Worm (Caenorhabditis elegans) whole organism, young adult: ENCODE data around the gene unc-76.
A peak's percentile ranks its signal among the peaks of the same experiment; 100 is the strongest.

Experiments
- B0019.2 ChIP-seq: fragments of 200-800 bp; sonication (Bioruptor generic); conservative IDR thresholded peaks from 2 replicates; pipeline ENCODE4 v1.3.6; 2022; ENCODE audit warnings: missing genetic modification reagents, missing genetic modification characterization, missing compliant biosample characterization
- attf-5 ChIP-seq: fragments of 200-800 bp; sonication (Bioruptor generic); optimal IDR thresholded peaks from 2 replicates; lab custom pipeline; 2018; ENCODE audit warnings: mild to moderate bottlenecking, missing genetic modification characterization, missing compliant biosample characterization
- ekl-4 ChIP-seq: fragments of 200-800 bp; sonication (Bioruptor generic); IDR thresholded peaks from 2 replicates; pipeline ENCODE4 v1.3.6; 2022; ENCODE audit warnings: missing genetic modification reagents, missing genetic modification characterization, missing compliant biosample characterization
- lir-1 ChIP-seq: fragments of 200-800 bp; sonication (Bioruptor generic); conservative IDR thresholded peaks from 2 replicates; pipeline ENCODE4 v1.3.6; 2022; ENCODE audit warnings: missing genetic modification reagents, missing genetic modification characterization, missing compliant biosample characterization
- nhr-120 ChIP-seq: fragments of 200-800 bp; sonication (Bioruptor generic); IDR thresholded peaks from 2 replicates; pipeline ENCODE4 v1.3.6; 2022; ENCODE audit warnings: missing genetic modification characterization, missing compliant biosample characterization
- nhr-27 ChIP-seq: fragments of 200-800 bp; sonication (Bioruptor generic); optimal IDR thresholded peaks from 2 replicates; lab custom pipeline; 2018; ENCODE audit warnings: mild to moderate bottlenecking, missing genetic modification characterization, moderate library complexity, missing compliant biosample characterization
- snpc-1.3 ChIP-seq: sonication (generic microtip); optimal IDR thresholded peaks from 2 replicates; lab custom pipeline; 2017; ENCODE audit warnings: missing genetic modification characterization, mild to moderate bottlenecking, missing compliant biosample characterization, antibody characterized with exemption, moderate library complexity, missing genotype, missing genetic modification reagents; ENCODE audit not compliant: insufficient read depth
- unc-130 ChIP-seq: sonication (generic microtip); optimal IDR thresholded peaks from 2 replicates; lab custom pipeline; 2016; ENCODE audit warnings: missing genetic modification reagents, missing genetic modification characterization, missing compliant biosample characterization
- zfh-2 ChIP-seq: fragments of 200-800 bp; sonication (Bioruptor generic); conservative IDR thresholded peaks from 2 replicates; pipeline ENCODE4 v1.3.6; 2022; ENCODE audit warnings: missing genetic modification reagents, missing genetic modification characterization, missing compliant biosample characterization
- ztf-26 ChIP-seq: sonication (generic microtip); optimal IDR thresholded peaks from 2 replicates; lab custom pipeline; 2017; ENCODE audit warnings: missing genetic modification characterization, missing compliant biosample characterization

- TF ChIP-seq ekl-4 (GFP tag; lab: Robert Waterston, UW) = peak; percentile 77; the same call in 1 of the 2 replicates
- TF ChIP-seq lir-1 (GFP tag; lab: Robert Waterston, UW) = no peak
- peak; percentile 93 for TF ChIP-seq snpc-1.3 (tag; lab: Kevin White, UChicago)
- TF ChIP-seq attf-5 (GFP tag; lab: Kevin White, UChicago) = no peak
- no peak for TF ChIP-seq B0019.2
- no peak for TF ChIP-seq nhr-27
- no peak for TF ChIP-seq nhr-120 (GFP tag; lab: Robert Waterston, UW)
- TF ChIP-seq ztf-26 = no peak
- no peak for TF ChIP-seq unc-130 (GFP tag; lab: Kevin White, UChicago)
- no peak for TF ChIP-seq zfh-2 (GFP tag; lab: Robert Waterston, UW)
Observed at ce11 chrV:15028896-15029519, 42.6 kb upstream of the unc-76 start, which contains the start of gene F14H8.8.
